Worm (Caenorhabditis elegans): Measurements from ENCODE around the gene Y32F6B.1.
A peak's percentile ranks its signal among the peaks of the same experiment; 100 is the strongest.

Y32F6B.1 gene

DNA sequence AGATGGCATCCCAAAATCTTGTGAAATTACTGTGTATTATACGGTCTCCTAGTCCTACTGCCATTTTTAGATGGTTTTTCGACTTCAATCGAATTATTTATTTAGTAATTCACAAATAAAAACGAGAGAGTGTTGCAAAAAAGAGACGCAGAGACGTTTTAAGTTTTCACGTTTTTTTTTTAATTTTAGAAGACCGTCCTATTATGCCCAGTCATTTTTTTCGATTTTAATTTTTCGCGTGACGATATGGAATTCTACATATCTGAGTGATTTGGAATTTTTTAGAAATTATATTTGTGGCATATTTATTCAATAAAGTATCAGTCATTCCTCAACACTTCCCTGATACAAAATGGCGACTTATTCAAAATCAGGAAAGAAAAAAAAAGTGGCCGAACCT is 12.2 kb upstream of the Y32F6B.1 start, which contains the start of gene C35A5.4:
TSS of gene C35A5.4 (plus strand) at position 301 of the 400 bp plus-strand sequence.
- TF ChIP-seq madf-6 (GFP tag; IDR thresholded peaks at IDR 0.05) (no peak), hmg-1.2 (GFP tag; IDR thresholded peaks at IDR 0.05) (no peak), Y53F4B.3 (GFP tag; IDR thresholded peaks at IDR 0.05) (no peak), sptf-2 (GFP tag; optimal IDR thresholded peaks at IDR 0.05) (no peak), lag-1 (GFP tag; IDR thresholded peaks at IDR 0.05) (no peak), F23B12.7 (tag; optimal IDR thresholded peaks at IDR 0.05; ENCODE audit: insufficient read depth) (no peak), nhr-90 (tag; optimal IDR thresholded peaks at IDR 0.05) (no peak), hmg-20 (GFP tag; IDR thresholded peaks at IDR 0.05) (no peak), nfya-1 (tag; optimal IDR thresholded peaks at IDR 0.05; ENCODE audit: borderline replicate concordance, insufficient read depth) (no peak), nfya-2 (GFP tag; IDR thresholded peaks at IDR 0.05) (no peak), hlh-26 (GFP tag; conservative IDR thresholded peaks at IDR 0.05) (no peak), ets-4 (GFP tag; optimal IDR thresholded peaks at IDR 0.05) (no peak), nhr-27 (tag; optimal IDR thresholded peaks at IDR 0.05) (no peak), cebp-1 (GFP tag; IDR thresholded peaks at IDR 0.05) (no peak), cebp-1 (tag; optimal IDR thresholded peaks at IDR 0.05) (no peak), efl-1 (GFP tag; optimal IDR thresholded peaks at IDR 0.05) (no peak), atf-7 (tag; optimal IDR thresholded peaks at IDR 0.05) (no peak), T26A5.8 (tag; optimal IDR thresholded peaks at IDR 0.05) (no peak), dpl-1 (GFP tag; optimal IDR thresholded peaks at IDR 0.05) (no peak)

DNA sequence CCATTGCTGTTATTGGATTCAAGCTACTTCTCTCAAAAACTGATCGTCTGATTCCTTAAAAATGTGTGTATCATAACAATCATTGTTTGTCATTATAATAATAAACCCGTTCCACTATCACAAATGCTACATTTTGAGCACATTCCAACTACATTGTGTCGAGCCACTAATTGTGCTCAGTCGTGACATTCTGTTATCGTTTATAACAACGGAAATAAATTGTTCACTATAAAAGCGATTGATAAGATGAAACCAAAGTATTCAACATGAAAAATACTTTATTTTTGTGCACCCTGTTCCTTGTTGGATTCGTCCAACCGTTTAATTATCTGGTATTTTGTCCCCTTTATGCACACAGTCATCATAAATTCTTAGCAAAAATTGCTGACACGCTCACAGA is 8.6 kb upstream of the Y32F6B.1 start, which contains the start of gene ugt-33:
TSS of gene ugt-33 (plus strand) at position 260 of the 400 bp plus-strand sequence.
- peak; percentile 47 for TF ChIP-seq nhr-80 (tag; optimal IDR thresholded peaks at IDR 0.05)
- TF ChIP-seq egrh-3 (GFP tag; IDR thresholded peaks at IDR 0.05) = no peak

DNA sequence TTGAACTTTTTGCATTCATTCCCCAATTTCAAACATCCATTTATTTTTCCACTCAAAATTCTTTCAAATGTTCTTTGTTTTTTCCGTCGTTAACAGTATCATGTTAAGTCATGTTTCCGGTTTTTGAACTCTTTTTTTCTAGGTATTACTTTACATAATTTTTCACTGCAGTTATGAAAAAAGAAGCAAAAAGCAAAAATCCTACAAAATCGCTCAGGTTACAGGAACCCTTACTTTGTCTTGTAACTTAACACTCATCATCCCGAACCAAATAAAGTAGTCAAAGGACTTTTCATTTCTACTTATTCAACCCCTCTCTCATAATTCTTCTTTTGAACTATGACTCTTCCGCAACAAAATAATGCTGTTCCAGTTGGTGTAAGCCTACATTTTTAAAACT is 6.9 kb upstream of the Y32F6B.1 start, which contains the start of gene aqp-5:
TSS of gene aqp-5 (plus strand) at position 301 of the 400 bp plus-strand sequence.
- no peak for TF ChIP-seq F33H1.4 (GFP tag; IDR thresholded peaks at IDR 0.05)
- no peak for TF ChIP-seq ets-4 (GFP tag; optimal IDR thresholded peaks at IDR 0.05)
- TF ChIP-seq B0019.2 (GFP tag; conservative IDR thresholded peaks at IDR 0.05) = no peak
- TF ChIP-seq ztf-18 (tag; optimal IDR thresholded peaks at IDR 0.05) = no peak
- no peak for TF ChIP-seq rec-8 (tag; optimal IDR thresholded peaks at IDR 0.05)
- TF ChIP-seq lsl-1 (GFP tag; optimal IDR thresholded peaks at IDR 0.05) = no peak
- no peak for TF ChIP-seq ztf-28 (GFP tag; IDR thresholded peaks at IDR 0.05)
- no peak for TF ChIP-seq bed-1 (GFP tag; IDR thresholded peaks at IDR 0.05)
- TF ChIP-seq lin-54 (GFP tag; optimal IDR thresholded peaks at IDR 0.05) = no peak
- TF ChIP-seq F57A8.1 (GFP tag; optimal IDR thresholded peaks at IDR 0.05) = no peak
- TF ChIP-seq madf-3 (GFP tag; IDR thresholded peaks at IDR 0.05) = no peak

DNA sequence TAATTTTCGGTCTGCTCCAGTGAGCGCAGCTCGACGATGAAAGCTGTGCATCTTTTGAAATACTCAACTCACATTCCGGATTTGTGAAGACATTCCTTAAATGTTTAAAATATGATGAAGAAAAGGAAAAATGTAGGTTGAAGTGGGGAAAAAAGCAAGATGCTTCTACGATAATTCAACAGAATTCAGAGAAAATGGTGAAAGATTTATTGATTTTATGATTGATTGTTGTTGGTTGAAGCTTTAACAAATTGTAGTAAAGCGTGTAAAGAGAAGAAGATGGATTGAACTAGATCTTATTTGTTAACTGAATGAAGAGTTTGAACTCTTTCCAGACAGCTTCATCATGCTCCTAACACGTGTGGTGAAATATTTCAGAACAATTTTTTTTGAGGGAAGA is 5.5 kb upstream of the Y32F6B.1 start, which contains the start of gene ncx-5:
TSS of gene ncx-5 (minus strand) at position 101 of the 400 bp plus-strand sequence.
- TF ChIP-seq nfyb-1 (GFP tag; IDR thresholded peaks at IDR 0.05) (no peak), mcd-1 (GFP tag; IDR thresholded peaks at IDR 0.05) (no peak), hlh-26 (GFP tag; conservative IDR thresholded peaks at IDR 0.05) (no peak), nfya-2 (GFP tag; IDR thresholded peaks at IDR 0.05) (no peak), sea-2 (GFP tag; IDR thresholded peaks at IDR 0.05) (no peak), F52B5.7 (tag; optimal IDR thresholded peaks at IDR 0.05) (no peak), tbp1 (GFP tag; optimal IDR thresholded peaks at IDR 0.05) (no peak)

All from whole organism, young adult.